Fruit fly (Drosophila melanogaster) whole organism, embryonic: ENCODE results near the gene HP1e.

ENCODE experiments used
- Atf6 ChIP-seq: fragments of 200-800 bp; sonication (Bioruptor generic); IDR thresholded peaks from 2 replicates; pipeline ENCODE4 v1.3.6; 2022; ENCODE audit warnings: missing biosample characterization, missing genetic modification characterization
- BEAF-32 ChIP-seq: fragments of 200-800 bp; sonication (Bioruptor generic); optimal IDR thresholded peaks from 3 replicates; lab custom pipeline; 2017; ENCODE audit warnings: missing biosample characterization, missing genetic modification characterization, mild to moderate bottlenecking, moderate library complexity, missing genetic modification reagents
- CG11247 ChIP-seq: fragments of 200-800 bp; sonication (Bioruptor generic); IDR thresholded peaks from 2 replicates; pipeline ENCODE4 v1.3.6; 2022; ENCODE audit warnings: missing biosample characterization, missing genetic modification characterization
- CG11398 ChIP-seq: fragments of 200-800 bp; sonication (Bioruptor generic); optimal IDR thresholded peaks from 2 replicates; lab custom pipeline; 2016; ENCODE audit warnings: missing biosample characterization, missing genetic modification characterization
- CG11696 ChIP-seq: fragments of 200-800 bp; sonication (Bioruptor generic); IDR thresholded peaks from 2 replicates; pipeline ENCODE4 v1.3.6; 2022; ENCODE audit warnings: missing biosample characterization, missing genetic modification characterization
- CG12744 ChIP-seq: fragments of 200-800 bp; sonication (Bioruptor generic); optimal IDR thresholded peaks from 2 replicates; lab custom pipeline; 2016; ENCODE audit warnings: missing biosample characterization, missing genetic modification characterization
- CG13775 ChIP-seq: fragments of 200-800 bp; sonication (Bioruptor generic); optimal IDR thresholded peaks from 3 replicates; lab custom pipeline; 2017; ENCODE audit warnings: missing biosample characterization, mild to moderate bottlenecking, missing genetic modification characterization
- CG15514 ChIP-seq: fragments of 200-800 bp; sonication (Bioruptor generic); optimal IDR thresholded peaks from 3 replicates; lab custom pipeline; 2017; ENCODE audit warnings: missing biosample characterization, missing genetic modification characterization, mild to moderate bottlenecking, moderate library complexity, missing genetic modification reagents
- CG16779 ChIP-seq: fragments of 200-800 bp; sonication (Bioruptor generic); IDR thresholded peaks from 2 replicates; pipeline ENCODE4 v1.3.6; 2022; ENCODE audit warnings: missing biosample characterization, missing genetic modification characterization
- CG16815 ChIP-seq: fragments of 200-800 bp; sonication (Bioruptor generic); optimal IDR thresholded peaks from 3 replicates; lab custom pipeline; 2017; ENCODE audit warnings: missing biosample characterization, mild to moderate bottlenecking, missing genetic modification characterization
- CG17829 ChIP-seq: fragments of 200-800 bp; optimal IDR thresholded peaks from 2 replicates; lab custom pipeline; 2019; ENCODE audit warnings: missing biosample characterization, mild to moderate bottlenecking, missing genetic modification characterization, moderate library complexity
- CG17912 ChIP-seq: fragments of 200-800 bp; sonication (Bioruptor generic); optimal IDR thresholded peaks from 2 replicates; lab custom pipeline; 2018; ENCODE audit warnings: missing biosample characterization, mild to moderate bottlenecking, missing genetic modification characterization
- CG18011 ChIP-seq: fragments of 200-800 bp; sonication (Bioruptor generic); optimal IDR thresholded peaks from 2 replicates; lab custom pipeline; 2017; ENCODE audit warnings: missing biosample characterization, missing genetic modification characterization, mild to moderate bottlenecking, moderate library complexity, missing genotype
- CG2116 ChIP-seq: fragments of 200-800 bp; sonication (Bioruptor generic); optimal IDR thresholded peaks from 3 replicates; lab custom pipeline; 2018; ENCODE audit warnings: missing biosample characterization, mild to moderate bottlenecking, missing genetic modification characterization
- CG32767 ChIP-seq: fragments of 200-800 bp; sonication (Bioruptor generic); IDR thresholded peaks from 2 replicates; pipeline ENCODE4 v1.3.6; 2022; ENCODE audit warnings: missing biosample characterization, missing genetic modification characterization
- CG34376 ChIP-seq: fragments of 200-800 bp; sonication (Bioruptor generic); optimal IDR thresholded peaks from 2 replicates; lab custom pipeline; 2018; ENCODE audit warnings: missing biosample characterization, mild to moderate bottlenecking, missing genetic modification characterization
- CG5953 ChIP-seq: fragments of 200-800 bp; sonication (Bioruptor generic); IDR thresholded peaks from 2 replicates; pipeline ENCODE4 v1.3.6; 2022; ENCODE audit warnings: missing biosample characterization, missing genetic modification characterization
- CG6683 ChIP-seq: fragments of 200-800 bp; sonication (Bioruptor generic); optimal IDR thresholded peaks from 2 replicates; lab custom pipeline; 2017; ENCODE audit warnings: missing biosample characterization, mild to moderate bottlenecking, missing genetic modification characterization, missing genetic modification reagents
- CG7271 ChIP-seq: fragments of 200-800 bp; sonication (Bioruptor generic); optimal IDR thresholded peaks from 2 replicates; lab custom pipeline; 2018; ENCODE audit warnings: missing biosample characterization, mild to moderate bottlenecking, missing genetic modification characterization, moderate library complexity
- CG7556 ChIP-seq: fragments of 200-800 bp; sonication (Bioruptor generic); optimal IDR thresholded peaks from 2 replicates; lab custom pipeline; 2017; ENCODE audit warnings: missing biosample characterization, mild to moderate bottlenecking, missing genetic modification characterization
- CrebB ChIP-seq: fragments of 200-800 bp; sonication (Bioruptor generic); optimal IDR thresholded peaks from 3 replicates; lab custom pipeline; 2018; ENCODE audit warnings: missing biosample characterization, mild to moderate bottlenecking, missing genetic modification characterization
- D19B ChIP-seq: fragments of 200-800 bp; sonication (Bioruptor generic); optimal IDR thresholded peaks from 2 replicates; lab custom pipeline; 2017; ENCODE audit warnings: missing biosample characterization, mild to moderate bottlenecking, missing genetic modification characterization
- Ets65A ChIP-seq: fragments of 200-800 bp; sonication (Bioruptor generic); peaks from one replicate; lab custom pipeline; 2016; ENCODE audit warnings: missing biosample characterization, missing genetic modification characterization
- Fer3 ChIP-seq: fragments of 200-800 bp; sonication (Bioruptor generic); optimal IDR thresholded peaks from 2 replicates; lab custom pipeline; 2018; ENCODE audit warnings: missing biosample characterization, mild to moderate bottlenecking, missing genetic modification characterization, moderate library complexity
- Max ChIP-seq: fragments of 200-800 bp; sonication (Bioruptor generic); optimal IDR thresholded peaks from 2 replicates; lab custom pipeline; 2016; ENCODE audit warnings: missing biosample characterization, mild to moderate bottlenecking, missing genetic modification characterization
- Nf-YC ChIP-seq: fragments of 200-800 bp; optimal IDR thresholded peaks from 3 replicates; lab custom pipeline; 2019; ENCODE audit warnings: missing biosample characterization, mild to moderate bottlenecking, missing genetic modification characterization, moderate library complexity
- NfI ChIP-seq: fragments of 200-800 bp; sonication (Bioruptor generic); optimal IDR thresholded peaks from 3 replicates; lab custom pipeline; 2018; ENCODE audit warnings: missing biosample characterization, mild to moderate bottlenecking, missing genetic modification characterization, moderate library complexity
- Sry-β ChIP-seq: fragments of 200-800 bp; sonication (Bioruptor generic); optimal IDR thresholded peaks from 2 replicates; lab custom pipeline; 2018; ENCODE audit warnings: missing biosample characterization, mild to moderate bottlenecking, missing genetic modification characterization, moderate library complexity
- Stat92E ChIP-seq, 3 experiments: fragments of >200 bp in 2 of 3; fragments of 200-800 bp in 1 of 3; sonication (Bioruptor generic) in 1 of 3; optimal IDR thresholded peaks; 2 replicates each; lab custom pipeline; 2017 to 2019; ENCODE audit warnings: missing biosample characterization in 3 of 3, missing genetic modification characterization in 3 of 3, mild to moderate bottlenecking in 1 of 3, moderate library complexity in 1 of 3
- Trl ChIP-seq, 3 experiments: fragments of >200 bp in 2 of 3; fragments of 200-800 bp in 1 of 3; sonication (Bioruptor generic) in 1 of 3; optimal IDR thresholded peaks; 2 replicates in 1 of 3; 3 replicates in 2 of 3; lab custom pipeline; 2016 to 2017; ENCODE audit warnings: missing biosample characterization in 1 of 3, missing genetic modification characterization in 1 of 3
- bcd ChIP-seq: fragments of 200-800 bp; sonication (Bioruptor generic); optimal IDR thresholded peaks from 2 replicates; lab custom pipeline; 2017; ENCODE audit warnings: missing biosample characterization, mild to moderate bottlenecking, missing genetic modification characterization
- br ChIP-seq: fragments of >200 bp; optimal IDR thresholded peaks from 2 replicates; lab custom pipeline; 2017
- cato ChIP-seq: fragments of 200-800 bp; sonication (Bioruptor generic); optimal IDR thresholded peaks from 2 replicates; lab custom pipeline; 2016; ENCODE audit warnings: missing biosample characterization, missing genetic modification characterization, borderline replicate concordance
- corto ChIP-seq: fragments of 200-800 bp; sonication (Bioruptor generic); optimal IDR thresholded peaks from 2 replicates; lab custom pipeline; 2016; ENCODE audit warnings: missing biosample characterization, mild to moderate bottlenecking, missing genetic modification characterization, moderate library complexity
- dysf ChIP-seq: fragments of 200-800 bp; sonication (Bioruptor generic); IDR thresholded peaks from 3 replicates; pipeline ENCODE4 v1.3.6; 2022; ENCODE audit warnings: missing biosample characterization, missing genetic modification characterization
- gcm ChIP-seq: fragments of 200-800 bp; sonication (Bioruptor generic); optimal IDR thresholded peaks from 2 replicates; lab custom pipeline; 2019; ENCODE audit warnings: missing biosample characterization, mild to moderate bottlenecking, missing genetic modification characterization, moderate library complexity
- gsb-n ChIP-seq: fragments of 200-800 bp; sonication (Bioruptor generic); optimal IDR thresholded peaks from 3 replicates; lab custom pipeline; 2018; ENCODE audit warnings: missing biosample characterization, mild to moderate bottlenecking, missing genetic modification characterization
- jumu ChIP-seq: fragments of 200-800 bp; sonication (Bioruptor generic); optimal IDR thresholded peaks from 3 replicates; lab custom pipeline; 2016; ENCODE audit warnings: missing biosample characterization, missing genetic modification characterization
- lbe ChIP-seq: fragments of 200-800 bp; sonication (Bioruptor generic); optimal IDR thresholded peaks from 2 replicates; lab custom pipeline; 2016; ENCODE audit warnings: missing biosample characterization, mild to moderate bottlenecking, missing genetic modification characterization
- odd ChIP-seq: fragments of 200-800 bp; sonication (Bioruptor generic); optimal IDR thresholded peaks from 2 replicates; lab custom pipeline; 2017; ENCODE audit warnings: missing biosample characterization, mild to moderate bottlenecking, missing genetic modification characterization
- pb ChIP-seq: fragments of 200-800 bp; sonication (Bioruptor generic); optimal IDR thresholded peaks from 3 replicates; lab custom pipeline; 2016; ENCODE audit warnings: missing biosample characterization, missing genetic modification characterization
- pho ChIP-seq: fragments of 200-800 bp; sonication (Bioruptor generic); optimal IDR thresholded peaks from 2 replicates; lab custom pipeline; 2016; ENCODE audit warnings: missing biosample characterization, missing genetic modification characterization
- psq ChIP-seq: fragments of 200-800 bp; sonication (Bioruptor generic); optimal IDR thresholded peaks from 2 replicates; lab custom pipeline; 2017; ENCODE audit warnings: missing biosample characterization, missing genetic modification characterization
- pzg ChIP-seq: fragments of 200-800 bp; sonication (Bioruptor generic); optimal IDR thresholded peaks from 3 replicates; lab custom pipeline; 2018; ENCODE audit warnings: missing biosample characterization, mild to moderate bottlenecking, missing genetic modification characterization, moderate library complexity
- rib ChIP-seq: fragments of 200-800 bp; sonication (Bioruptor generic); IDR thresholded peaks from 2 replicates; pipeline ENCODE4 v1.3.6; 2022; ENCODE audit warnings: missing biosample characterization, missing genetic modification characterization
- sima ChIP-seq: fragments of 200-800 bp; sonication (Bioruptor generic); optimal IDR thresholded peaks from 2 replicates; lab custom pipeline; 2016; ENCODE audit warnings: missing biosample characterization, missing genetic modification characterization
- sisA ChIP-seq: fragments of 200-800 bp; sonication (Bioruptor generic); IDR thresholded peaks from 2 replicates; pipeline ENCODE4 v1.3.6; 2022; ENCODE audit warnings: missing biosample characterization, missing genetic modification characterization
- slou ChIP-seq: fragments of 200-800 bp; sonication (Bioruptor generic); optimal IDR thresholded peaks from 3 replicates; lab custom pipeline; 2016; ENCODE audit warnings: missing biosample characterization, missing genetic modification characterization
- so ChIP-seq: fragments of 200-800 bp; sonication (Bioruptor generic); IDR thresholded peaks from 3 replicates; pipeline ENCODE4 v1.3.6; 2022; ENCODE audit warnings: missing biosample characterization, missing genetic modification characterization
- unpg ChIP-seq: fragments of 200-800 bp; sonication (Bioruptor generic); optimal IDR thresholded peaks from 3 replicates; lab custom pipeline; 2018; ENCODE audit warnings: missing biosample characterization, mild to moderate bottlenecking, missing genetic modification characterization, moderate library complexity

HP1e gene

dm6 chr3R:9370413-9370812 is 48.8 kb downstream of the HP1e start (continued):
- TF ChIP-seq CG11696: peak; percentile 29; the same call in 1 of the 2 replicates
- TF ChIP-seq CG32767 (GFP tag; lab: Robert Waterston, UW): 0 out of 2 replicates have a peak, but pooled peaks have one; percentile 34
- TF ChIP-seq CG17829: peak; percentile 5
- peak; percentile 69 for TF ChIP-seq Fer3 (tag; lab: Kevin White, UChicago)
- no peak for TF ChIP-seq gcm
- peak; percentile 37 for TF ChIP-seq bcd
- TF ChIP-seq CG17912 (GFP tag; lab: Kevin White, UChicago): no peak
- no peak for TF ChIP-seq sima
- TF ChIP-seq BEAF-32 (GFP tag; lab: Kevin White, UChicago): no peak
- peak; percentile 57 for TF ChIP-seq Nf-YC (tag; lab: Kevin White, UChicago)
- no peak for TF ChIP-seq CG16815 (GFP tag; lab: Kevin White, UChicago)
- TF ChIP-seq psq (GFP tag; lab: Kevin White, UChicago): no peak
- TF ChIP-seq pzg (GFP tag; lab: Kevin White, UChicago): no peak
- TF ChIP-seq CG2116 (GFP tag; lab: Kevin White, UChicago): no peak
- peak; percentile 11 for TF ChIP-seq Max (GFP tag; lab: Kevin White, UChicago)
- peak; percentile 8 for TF ChIP-seq CG13775 (GFP tag; lab: Kevin White, UChicago)
- TF ChIP-seq Trl (optimal IDR thresholded peaks at IDR 0.05; lab: Kevin White, UChicago): peak in 1 of 2 experiments; percentile 14
- TF ChIP-seq Trl (GFP tag; optimal IDR thresholded peaks at IDR 0.05; lab: Kevin White, UChicago): no peak
- no peak for TF ChIP-seq CG34376 (GFP tag; lab: Kevin White, UChicago)
- TF ChIP-seq jumu: no peak
- peak; percentile 5 for TF ChIP-seq slou (GFP tag; lab: Kevin White, UChicago)
- no peak for TF ChIP-seq Ets65A
- TF ChIP-seq so (GFP tag; lab: Robert Waterston, UW): peak; percentile 71
- TF ChIP-seq unpg (GFP tag; lab: Kevin White, UChicago): peak; percentile 65
- peak; percentile 28 for TF ChIP-seq CG15514 (GFP tag; lab: Kevin White, UChicago)
- peak; percentile 82 for TF ChIP-seq Atf6 (GFP tag; lab: Robert Waterston, UW)
- no peak for TF ChIP-seq CG7271 (tag; lab: Kevin White, UChicago)
- TF ChIP-seq pho: peak; percentile 55
- TF ChIP-seq CG12744 (GFP tag; lab: Kevin White, UChicago): no peak
- TF ChIP-seq Sry-β (GFP tag; lab: Kevin White, UChicago): no peak
- peak; percentile 50 for TF ChIP-seq CG7556 (GFP tag; lab: Kevin White, UChicago)
- peak; percentile 85; the same call in 2 of the 3 replicates for TF ChIP-seq dysf (GFP tag; lab: Robert Waterston, UW)
- no peak for TF ChIP-seq CrebB (tag; lab: Kevin White, UChicago)
- 0 out of 2 replicates have a peak, but pooled peaks have one; percentile 8 for TF ChIP-seq CG5953 (GFP tag; lab: Robert Waterston, UW)
- 0 out of 2 replicates have a peak, but pooled peaks have one; percentile 27 for TF ChIP-seq CG11247 (GFP tag; lab: Robert Waterston, UW)
- no peak for TF ChIP-seq pb (GFP tag; lab: Kevin White, UChicago)
- TF ChIP-seq Stat92E (GFP tag; optimal IDR thresholded peaks at IDR 0.05; lab: Kevin White, UChicago): no peak
- TF ChIP-seq CG11398 (GFP tag; lab: Kevin White, UChicago): no peak
- peak; percentile 27 for TF ChIP-seq CG18011
- TF ChIP-seq br (lab: Kevin White, UChicago): no peak
- peak; percentile 50 for TF ChIP-seq sisA (GFP tag; lab: Robert Waterston, UW)
- no peak for TF ChIP-seq CG6683 (GFP tag; lab: Kevin White, UChicago)
- TF ChIP-seq lbe (GFP tag; lab: Kevin White, UChicago): no peak
- TF ChIP-seq corto: no peak
- TF ChIP-seq CG16779 (GFP tag; lab: Robert Waterston, UW): no peak
- TF ChIP-seq cato: no peak
- peak; percentile 53 for TF ChIP-seq NfI (GFP tag; lab: Kevin White, UChicago)
- peak; percentile 34 for TF ChIP-seq D19B
- no peak for TF ChIP-seq rib (GFP tag; lab: Robert Waterston, UW)
- TF ChIP-seq odd: peak; percentile 31
- no peak for TF ChIP-seq gsb-n (tag; lab: Kevin White, UChicago)
